Fruit fly (Drosophila melanogaster): Measurements from ENCODE around the gene ect.
A peak's percentile ranks its signal among the peaks of the same experiment; 100 is the strongest.

Gene ect

dm6 chr3L:10226055-10226454, 24.4 kb upstream of the ect start (continued):
- TF ChIP-seq ham (GFP tag; IDR thresholded peaks at IDR 0.05) (no peak), Hr78 (GFP tag; optimal IDR thresholded peaks at IDR 0.05) (no peak), Aef1 (GFP tag; IDR thresholded peaks at IDR 0.05) (no peak), insv (GFP tag; optimal IDR thresholded peaks at IDR 0.05) (no peak), CG10654 (GFP tag; optimal IDR thresholded peaks at IDR 0.05) (no peak), CG32767 (GFP tag; IDR thresholded peaks at IDR 0.05) (no peak; the same call in 1 of the 2 replicates), Doc2 (GFP tag; IDR thresholded peaks at IDR 0.05) (no peak), CrebB (tag; optimal IDR thresholded peaks at IDR 0.05) (no peak), NC2α (GFP tag; optimal IDR thresholded peaks at IDR 0.05) (no peak), ro (GFP tag; IDR thresholded peaks at IDR 0.05) (no peak), CG14667 (GFP tag; IDR thresholded peaks at IDR 0.05) (no peak), CG1603 (tag; optimal IDR thresholded peaks at IDR 0.05) (no peak), CoRest (tag; optimal IDR thresholded peaks at IDR 0.05) (no peak), maf-S (GFP tag; optimal IDR thresholded peaks at IDR 0.05) (no peak), fd64A (GFP tag; optimal IDR thresholded peaks at IDR 0.05) (no peak), HLH54F (GFP tag; optimal IDR thresholded peaks at IDR 0.05) (no peak), CG16813 (GFP tag; IDR thresholded peaks at IDR 0.05; ENCODE audit: partially characterized antibody) (no peak), Nf-YB (GFP tag; optimal IDR thresholded peaks at IDR 0.05) (peak; percentile 79), Poxn (GFP tag; IDR thresholded peaks at IDR 0.05) (no peak), CG6765 (GFP tag; optimal IDR thresholded peaks at IDR 0.05) (no peak), Jarid2 (GFP tag; optimal IDR thresholded peaks at IDR 0.05) (no peak), seq (GFP tag; IDR thresholded peaks at IDR 0.05) (peak; percentile 94), CG1024 (GFP tag; IDR thresholded peaks at IDR 0.05) (no peak), CG2889 (GFP tag; IDR thresholded peaks at IDR 0.05) (no peak), Atf-2 (GFP tag; optimal IDR thresholded peaks at IDR 0.05) (no peak), CG11456 (GFP tag; IDR thresholded peaks at IDR 0.05) (no peak), MESR4 (GFP tag; optimal IDR thresholded peaks at IDR 0.05) (no peak), gro (GFP tag; optimal IDR thresholded peaks at IDR 0.05) (peak; percentile 5), cas (GFP tag; IDR thresholded peaks at IDR 0.05) (no peak), CG11093 (GFP tag; IDR thresholded peaks at IDR 0.05) (no peak), Drgx (GFP tag; IDR thresholded peaks at IDR 0.05) (0 out of 2 replicates have a peak, but pooled peaks have one; percentile 13), exex (tag; optimal IDR thresholded peaks at IDR 0.05) (no peak), Myb (GFP tag; optimal IDR thresholded peaks at IDR 0.05) (no peak), CG18476 (GFP tag; optimal IDR thresholded peaks at IDR 0.05) (no peak), nau (GFP tag; optimal IDR thresholded peaks at IDR 0.05) (no peak), Mad (GFP tag; optimal IDR thresholded peaks at IDR 0.05) (no peak), ap (GFP tag; IDR thresholded peaks at IDR 0.05) (no peak), CG12659 (GFP tag; optimal IDR thresholded peaks at IDR 0.05) (no peak), CG6854 (GFP tag; optimal IDR thresholded peaks at IDR 0.05) (no peak), ase (GFP tag; IDR thresholded peaks at IDR 0.05) (no peak), CG11504 (tag; optimal IDR thresholded peaks at IDR 0.05) (no peak), CG17186 (GFP tag; optimal IDR thresholded peaks at IDR 0.05) (no peak), Bdp1 (GFP tag; optimal IDR thresholded peaks at IDR 0.05) (no peak), CG16863 (GFP tag; optimal IDR thresholded peaks at IDR 0.05) (no peak), Sin3A (optimal IDR thresholded peaks at IDR 0.05) (no peak), fru (optimal IDR thresholded peaks at IDR 0.05) (no peak), fd102C (GFP tag; optimal IDR thresholded peaks at IDR 0.05) (no peak), kay (GFP tag; optimal IDR thresholded peaks at IDR 0.05) (no peak), CG3995 (GFP tag; optimal IDR thresholded peaks at IDR 0.05) (no peak), B-H1 (GFP tag; IDR thresholded peaks at IDR 0.05) (no peak), CG11398 (GFP tag; optimal IDR thresholded peaks at IDR 0.05) (no peak), CG6689 (GFP tag; IDR thresholded peaks at IDR 0.05) (no peak), Lim3 (GFP tag; IDR thresholded peaks at IDR 0.05) (no peak), ken (GFP tag; IDR thresholded peaks at IDR 0.05) (no peak)
